Fruit fly (Drosophila melanogaster) whole organism, prepupa: ENCODE measurements around the gene Nplp3.

Source experiments
- CG10631 ChIP-seq: fragments of 200-800 bp; sonication (Bioruptor generic); optimal IDR thresholded peaks from 2 replicates; lab custom pipeline; 2016; ENCODE audit warnings: missing biosample characterization, missing genetic modification characterization
- CG10669 ChIP-seq: fragments of 200-800 bp; sonication (Bioruptor generic); optimal IDR thresholded peaks from 3 replicates; lab custom pipeline; 2018; ENCODE audit warnings: missing biosample characterization, mild to moderate bottlenecking, missing genetic modification characterization, moderate library complexity
- CG1621 ChIP-seq: fragments of 200-800 bp; sonication (Bioruptor generic); optimal IDR thresholded peaks from 3 replicates; lab custom pipeline; 2018; ENCODE audit warnings: missing biosample characterization, mild to moderate bottlenecking, missing genetic modification characterization
- CG3032 ChIP-seq: fragments of 200-800 bp; optimal IDR thresholded peaks from 2 replicates; lab custom pipeline; 2019; ENCODE audit warnings: missing biosample characterization, mild to moderate bottlenecking, missing genetic modification characterization, moderate library complexity
- CG32006 ChIP-seq: fragments of 200-800 bp; sonication (Bioruptor generic); optimal IDR thresholded peaks from 3 replicates; lab custom pipeline; 2017; ENCODE audit warnings: missing biosample characterization, mild to moderate bottlenecking, missing genetic modification characterization
- CG34406 ChIP-seq: fragments of 200-800 bp; sonication (Bioruptor generic); optimal IDR thresholded peaks from 3 replicates; lab custom pipeline; 2016; ENCODE audit warnings: missing biosample characterization, missing genetic modification characterization
- CG3919 ChIP-seq: fragments of 200-800 bp; sonication (Bioruptor generic); optimal IDR thresholded peaks from 3 replicates; lab custom pipeline; 2016; ENCODE audit warnings: missing biosample characterization, missing genetic modification characterization
- CG4318 ChIP-seq: fragments of 200-800 bp; sonication (Bioruptor generic); optimal IDR thresholded peaks from 3 replicates; lab custom pipeline; 2017; ENCODE audit warnings: missing biosample characterization, mild to moderate bottlenecking, missing genetic modification characterization
- CG6808 ChIP-seq: fragments of 200-800 bp; sonication (Bioruptor generic); optimal IDR thresholded peaks from 3 replicates; lab custom pipeline; 2017; ENCODE audit warnings: missing biosample characterization, missing genetic modification characterization, mild to moderate bottlenecking, moderate library complexity, missing genetic modification reagents
- CG6854 ChIP-seq: fragments of 200-800 bp; sonication (Bioruptor generic); optimal IDR thresholded peaks from 2 replicates; lab custom pipeline; 2017; ENCODE audit warnings: missing biosample characterization, mild to moderate bottlenecking, missing genetic modification characterization
- Eip75B ChIP-seq: fragments of 200-800 bp; sonication (Bioruptor generic); optimal IDR thresholded peaks from 3 replicates; lab custom pipeline; 2016; ENCODE audit warnings: missing biosample characterization, missing genetic modification characterization
- Eip78C ChIP-seq: fragments of 200-800 bp; sonication (Bioruptor generic); peaks from one replicate; lab custom pipeline; 2016; ENCODE audit warnings: missing biosample characterization, missing genetic modification characterization
- Ets21C ChIP-seq: fragments of 200-800 bp; sonication (Bioruptor generic); optimal IDR thresholded peaks from 3 replicates; lab custom pipeline; 2016; ENCODE audit warnings: missing biosample characterization, missing genetic modification characterization
- Ets96B ChIP-seq: fragments of 200-800 bp; optimal IDR thresholded peaks from 2 replicates; lab custom pipeline; 2019; ENCODE audit warnings: missing biosample characterization, mild to moderate bottlenecking, missing genetic modification characterization, moderate library complexity
- Gug ChIP-seq: fragments of 200-800 bp; sonication (Bioruptor generic); IDR thresholded peaks from 2 replicates; pipeline ENCODE4 v1.3.6; 2022; ENCODE audit warnings: missing biosample characterization, missing genetic modification characterization
- Hr38 ChIP-seq: sonication (Bioruptor generic); optimal IDR thresholded peaks from 2 replicates; lab custom pipeline; 2016; ENCODE audit warnings: missing biosample characterization, missing genetic modification characterization
- Hr39 ChIP-seq: fragments of 200-800 bp; sonication (Bioruptor generic); optimal IDR thresholded peaks from 2 replicates; lab custom pipeline; 2016; ENCODE audit warnings: missing biosample characterization, missing genetic modification characterization
- Sox14 ChIP-seq: fragments of 200-800 bp; sonication (Bioruptor generic); optimal IDR thresholded peaks from 3 replicates; lab custom pipeline; 2016; ENCODE audit warnings: missing biosample characterization, missing genetic modification characterization
- Sox15 ChIP-seq: fragments of 200-800 bp; sonication (Bioruptor generic); optimal IDR thresholded peaks from 3 replicates; lab custom pipeline; 2016; ENCODE audit warnings: missing biosample characterization, missing genetic modification characterization
- cyc ChIP-seq: fragments of 200-800 bp; sonication (Bioruptor generic); optimal IDR thresholded peaks from 3 replicates; lab custom pipeline; 2016; ENCODE audit warnings: missing biosample characterization, missing genetic modification characterization
- dac ChIP-seq: fragments of 200-800 bp; sonication (Bioruptor generic); optimal IDR thresholded peaks from 2 replicates; lab custom pipeline; 2017; ENCODE audit warnings: missing biosample characterization, mild to moderate bottlenecking, missing genetic modification characterization
- esn ChIP-seq: fragments of 200-800 bp; sonication (Bioruptor generic); optimal IDR thresholded peaks from 2 replicates; lab custom pipeline; 2016; ENCODE audit warnings: missing biosample characterization, mild to moderate bottlenecking, missing genetic modification characterization, moderate library complexity
- fd59A ChIP-seq: fragments of 200-800 bp; sonication (Bioruptor generic); optimal IDR thresholded peaks from 2 replicates; lab custom pipeline; 2017; ENCODE audit warnings: missing biosample characterization, mild to moderate bottlenecking, missing genetic modification characterization, missing genetic modification reagents
- fd85E ChIP-seq: fragments of 200-800 bp; sonication (Bioruptor generic); optimal IDR thresholded peaks from 3 replicates; lab custom pipeline; 2016; ENCODE audit warnings: missing biosample characterization, missing genetic modification characterization
- net ChIP-seq: fragments of 200-800 bp; sonication (Bioruptor generic); optimal IDR thresholded peaks from 3 replicates; lab custom pipeline; 2016; ENCODE audit warnings: missing biosample characterization, missing genetic modification characterization
- pdm3 ChIP-seq: fragments of 200-800 bp; sonication (Bioruptor generic); optimal IDR thresholded peaks from 3 replicates; lab custom pipeline; 2016; ENCODE audit warnings: missing biosample characterization, missing genetic modification characterization
- spab ChIP-seq: fragments of 200-800 bp; sonication (Bioruptor generic); optimal IDR thresholded peaks from 2 replicates; lab custom pipeline; 2017; ENCODE audit warnings: missing biosample characterization, mild to moderate bottlenecking, missing genetic modification characterization, missing genetic modification reagents
- ss ChIP-seq, 2 experiments: fragments of 200-800 bp; sonication (Bioruptor generic); optimal IDR thresholded peaks; 2 replicates in 1 of 2; 3 replicates in 1 of 2; lab custom pipeline; 2017 to 2018; ENCODE audit warnings: mild to moderate bottlenecking in 2 of 2, missing biosample characterization in 2 of 2, missing genetic modification characterization in 2 of 2, moderate library complexity in 1 of 2
- svp ChIP-seq: fragments of 200-800 bp; sonication (Bioruptor generic); peaks from one replicate; lab custom pipeline; 2016; ENCODE audit warnings: missing biosample characterization, missing genetic modification characterization
- vri ChIP-seq: fragments of 200-800 bp; sonication (Bioruptor generic); optimal IDR thresholded peaks from 3 replicates; lab custom pipeline; 2016; ENCODE audit warnings: missing biosample characterization, mild to moderate bottlenecking, missing genetic modification characterization

Nplp3 gene

DNA sequence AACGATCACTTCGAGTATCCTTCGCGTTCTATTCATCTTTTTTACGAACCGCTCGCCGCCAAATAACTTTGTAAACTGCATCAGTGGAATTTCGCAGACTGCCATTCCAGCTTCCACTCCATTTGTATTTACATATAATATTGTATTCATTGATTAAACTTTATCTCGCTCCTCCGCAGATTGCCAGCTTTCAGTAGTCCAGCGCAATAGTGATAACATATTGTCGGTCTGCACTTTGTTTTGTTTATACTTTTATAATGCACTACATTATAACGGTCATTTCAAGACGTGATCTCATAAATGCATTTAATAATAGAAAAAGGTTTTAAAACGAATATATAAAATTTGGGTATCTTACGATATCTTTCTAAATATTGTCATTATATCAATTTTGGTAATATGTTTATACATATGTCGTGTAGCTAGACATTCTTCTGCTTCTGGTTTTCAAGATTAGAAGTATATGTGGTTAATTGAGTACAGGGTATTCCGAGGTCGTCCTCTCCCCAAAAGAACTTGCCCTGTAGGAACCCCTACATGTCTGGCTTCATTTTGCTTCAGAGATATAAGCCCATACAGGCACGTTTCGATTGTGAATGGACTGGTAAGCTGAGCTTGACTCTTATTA, 49.6 kb upstream of the Nplp3 start, which contains the start of gene CG4950 (continued):
- TF ChIP-seq CG34406 (GFP tag; lab: Kevin White, UChicago) (peak; percentile 25), spab (peak; percentile 50), Sox14 (GFP tag; lab: Kevin White, UChicago) (peak; percentile 44), dac (no peak), Eip75B (GFP tag; lab: Kevin White, UChicago) (peak; percentile 39), Sox15 (peak; percentile 32), vri (GFP tag; lab: Kevin White, UChicago) (no peak), Gug (GFP tag; lab: Robert Waterston, UW) (peak; percentile 42; the same call in 1 of the 2 replicates), CG10631 (GFP tag; lab: Kevin White, UChicago) (no peak), Hr39 (GFP tag; lab: Kevin White, UChicago) (peak; percentile 12), CG3919 (GFP tag; lab: Kevin White, UChicago) (peak; percentile 29), CG1621 (tag; lab: Kevin White, UChicago) (no peak), Ets21C (GFP tag; lab: Kevin White, UChicago) (no peak)

dm6 chr3L:16269092-16269491, 48.7 kb upstream of the Nplp3 start, which contains the start of gene CG13068:
TSS of gene CG13068 (plus strand) at chr3L:16269392.
- no peak for TF ChIP-seq CG6854 (GFP tag; lab: Kevin White, UChicago)

dm6 chr3L:16270802-16271332, 47.0 kb upstream of the Nplp3 start, which contains the start of the genes CG34248 and CG13067:
TSS of gene CG34248 (minus strand) at chr3L:16270902.
TSS of gene CG13067 (plus strand) at chr3L:16271282.
- TF ChIP-seq Sox14 (GFP tag; lab: Kevin White, UChicago) (no peak), CG10669 (GFP tag; lab: Kevin White, UChicago) (no peak), esn (GFP tag; lab: Kevin White, UChicago) (no peak), cyc (no peak), Hr38 (GFP tag; lab: Kevin White, UChicago) (no peak), CG34406 (GFP tag; lab: Kevin White, UChicago) (no peak), dac (no peak)

dm6 chr3L:16272338-16272959, 45.4 kb upstream of the Nplp3 start, which contains the start of gene CG13066:
TSS of gene CG13066 (plus strand) at chr3L:16272909.
- TF ChIP-seq ss (GFP tag; optimal IDR thresholded peaks at IDR 0.05; lab: Kevin White, UChicago), result peak in 1 of 2 experiments; percentile 79
- TF ChIP-seq fd85E (GFP tag; lab: Kevin White, UChicago), result no peak

- peak; percentile 17 for TF ChIP-seq svp
- peak; percentile 16 for TF ChIP-seq spab
- TF ChIP-seq Eip78C (GFP tag; lab: Kevin White, UChicago), result peak; percentile 68
- TF ChIP-seq CG6808, result peak; percentile 44
- TF ChIP-seq pdm3 (GFP tag; lab: Kevin White, UChicago), result no peak
- TF ChIP-seq CG10669 (GFP tag; lab: Kevin White, UChicago), result peak; percentile 6
- peak; percentile 9 for TF ChIP-seq fd59A
- TF ChIP-seq net, result no peak
- TF ChIP-seq Ets96B, result peak; percentile 37
- TF ChIP-seq CG3032 (tag; lab: Kevin White, UChicago), result peak; percentile 51
- peak; percentile 20 for TF ChIP-seq CG32006 (GFP tag; lab: Kevin White, UChicago)
- TF ChIP-seq CG4318 (GFP tag; lab: Kevin White, UChicago), result no peak
These were observed 42.3 kb upstream of the Nplp3 start for dm6 chr3L:16275391-16276017.
